Worm (Caenorhabditis elegans): ENCODE data around the gene gtsf-1.

The gtsf-1 gene

DNA sequence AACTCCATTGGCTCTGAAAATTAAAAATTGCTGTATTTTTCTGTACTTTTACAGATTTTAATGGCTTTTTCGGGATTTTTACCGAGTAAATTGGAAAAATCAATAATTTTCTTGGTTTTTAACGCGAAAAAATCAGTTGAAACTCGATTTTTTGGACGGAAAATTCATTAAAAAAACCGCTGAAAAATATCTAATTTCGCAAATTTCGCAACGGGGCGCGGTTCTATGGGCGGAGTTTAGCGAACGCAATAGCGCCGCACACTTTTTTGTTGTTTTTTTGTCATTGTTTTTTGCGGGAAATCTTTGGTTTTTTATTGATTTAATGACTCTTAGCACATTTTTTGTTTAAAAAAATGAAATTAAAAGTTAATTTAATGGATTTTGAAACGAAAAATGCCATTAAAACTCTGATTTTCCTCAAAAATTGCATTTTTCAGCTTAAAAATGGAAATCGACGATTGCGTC is 2.2 kb upstream of the gtsf-1 start, which contains the start of the genes mel-46 and lsy-13 (continued):
- TF ChIP-seq D2030.7 (GFP tag; IDR thresholded peaks at IDR 0.05) (no peak), mxl-1 (tag; optimal IDR thresholded peaks at IDR 0.05) (no peak), ztf-28 (GFP tag; IDR thresholded peaks at IDR 0.05) (no peak), Y67H2A.10 (GFP tag; conservative IDR thresholded peaks at IDR 0.05) (no peak), ceh-79 (tag; optimal IDR thresholded peaks at IDR 0.05) (no peak), sea-2 (GFP tag; IDR thresholded peaks at IDR 0.05) (no peak), nfya-2 (GFP tag; IDR thresholded peaks at IDR 0.05) (no peak), mes-4 (tag; optimal IDR thresholded peaks at IDR 0.05) (no peak), fkh-3 (tag; optimal IDR thresholded peaks at IDR 0.05) (no peak), nhr-90 (tag; optimal IDR thresholded peaks at IDR 0.05) (no peak), nhr-80 (tag; optimal IDR thresholded peaks at IDR 0.05) (peak; percentile 10), C17E4.6 (GFP tag; IDR thresholded peaks at IDR 0.05) (no peak), K12H6.12 (tag; optimal IDR thresholded peaks at IDR 0.05) (no peak), F22D6.2 (tag; optimal IDR thresholded peaks at IDR 0.05) (no peak), egl-44 (GFP tag; IDR thresholded peaks at IDR 0.05) (no peak), ceh-91 (GFP tag; IDR thresholded peaks at IDR 0.05) (no peak), xnd-1 (tag; optimal IDR thresholded peaks at IDR 0.05) (no peak), F39B2.1 (GFP tag; IDR thresholded peaks at IDR 0.05) (no peak), hlh-12 (tag; optimal IDR thresholded peaks at IDR 0.05) (no peak), dpl-1 (GFP tag; optimal IDR thresholded peaks at IDR 0.05) (no peak), ztf-26 (tag; optimal IDR thresholded peaks at IDR 0.05) (no peak), ceh-100 (GFP tag; IDR thresholded peaks at IDR 0.05) (peak; percentile 54; the same call in 1 of the 2 replicates), efl-1 (GFP tag; optimal IDR thresholded peaks at IDR 0.05) (peak; percentile 66), nfya-1 (tag; optimal IDR thresholded peaks at IDR 0.05; ENCODE audit: borderline replicate concordance, insufficient read depth) (no peak), pbrm-1 (GFP tag; IDR thresholded peaks at IDR 0.05) (0 out of 2 replicates have a peak, but pooled peaks have one; percentile 35), repo-1 (tag; optimal IDR thresholded peaks at IDR 0.05) (no peak), nhr-179 (tag; optimal IDR thresholded peaks at IDR 0.05) (no peak), ztf-22 (GFP tag; optimal IDR thresholded peaks at IDR 0.05) (no peak), pha-4 (tag; optimal IDR thresholded peaks at IDR 0.05) (no peak), F57C9.4 (tag; optimal IDR thresholded peaks at IDR 0.05) (no peak), ets-4 (GFP tag; optimal IDR thresholded peaks at IDR 0.05) (no peak), egrh-3 (GFP tag; IDR thresholded peaks at IDR 0.05) (no peak), Y53G8AR.9 (GFP tag; conservative IDR thresholded peaks at IDR 0.05) (0 out of 2 replicates have a peak, but pooled peaks have one; percentile 29), rcor-1 (GFP tag; IDR thresholded peaks at IDR 0.05) (no peak), T26A5.8 (tag; optimal IDR thresholded peaks at IDR 0.05) (no peak), B0035.1 (tag; optimal IDR thresholded peaks at IDR 0.05) (no peak), attf-5 (GFP tag; optimal IDR thresholded peaks at IDR 0.05) (peak; percentile 73), nfyb-1 (GFP tag; IDR thresholded peaks at IDR 0.05) (no peak), hmg-1.2 (GFP tag; IDR thresholded peaks at IDR 0.05) (peak; percentile 33; the same call in 1 of the 2 replicates), akir-1 (GFP tag; optimal IDR thresholded peaks at IDR 0.05) (no peak), attf-6 (GFP tag; IDR thresholded peaks at IDR 0.05) (peak; percentile 60; the same call in 1 of the 2 replicates), sdz-38 (tag; optimal IDR thresholded peaks at IDR 0.05) (no peak), lag-1 (GFP tag; IDR thresholded peaks at IDR 0.05) (no peak), bed-1 (GFP tag; IDR thresholded peaks at IDR 0.05) (no peak), ama-1 (optimal IDR thresholded peaks at IDR 0.05) (no peak), ama-1 (GFP tag; optimal IDR thresholded peaks at IDR 0.05) (no peak), snpc-3.4 (tag; optimal IDR thresholded peaks at IDR 0.05) (peak; percentile 34), let-607 (tag; optimal IDR thresholded peaks at IDR 0.05) (no peak), dox-1 (GFP tag; IDR thresholded peaks at IDR 0.05) (peak; percentile 65), cebp-1 (GFP tag; IDR thresholded peaks at IDR 0.05) (peak; percentile 98), cebp-1 (tag; optimal IDR thresholded peaks at IDR 0.05) (peak; percentile 99)
